Worm (Caenorhabditis elegans) whole organism, L1 larva: Measurements from ENCODE around the gene Y42G9A.1.

Experiments used
- blmp-1 ChIP-seq: fragments of 150-350 bp; optimal IDR thresholded peaks from 2 replicates; lab custom pipeline; 2014; ENCODE audit warnings: missing biosample characterization, missing genetic modification characterization
- isw-1 ChIP-seq: fragments of 200-800 bp; sonication (Bioruptor generic); IDR thresholded peaks from 2 replicates; pipeline ENCODE4 v1.3.6; 2022; ENCODE audit warnings: missing genetic modification characterization, missing compliant biosample characterization
- mep-1 ChIP-seq: fragments of 150-350 bp; optimal IDR thresholded peaks from 2 replicates; lab custom pipeline; 2014; ENCODE audit warnings: missing biosample characterization, missing genetic modification characterization
- nhr-77 ChIP-seq: fragments of 150-350 bp; optimal IDR thresholded peaks from 2 replicates; lab custom pipeline; 2014; ENCODE audit warnings: missing biosample characterization, missing genetic modification characterization
- pag-3 ChIP-seq: sonication (generic microtip); optimal IDR thresholded peaks from 2 replicates; lab custom pipeline; 2017; ENCODE audit warnings: missing genetic modification characterization, mild to moderate bottlenecking, missing compliant biosample characterization, antibody characterized with exemption, borderline replicate concordance; ENCODE audit not compliant: insufficient read depth
- skn-1 ChIP-seq: fragments of 150-350 bp; optimal IDR thresholded peaks from 2 replicates; lab custom pipeline; 2014; ENCODE audit warnings: missing biosample characterization, missing genetic modification characterization
- ztf-4 ChIP-seq: fragments of 150-350 bp; optimal IDR thresholded peaks from 2 replicates; lab custom pipeline; 2014; ENCODE audit warnings: missing biosample characterization, missing genetic modification characterization

- no peak for TF ChIP-seq blmp-1 (tag; lab: Kevin White, UChicago)
- TF ChIP-seq ztf-4 (tag; lab: Kevin White, UChicago), result no peak
- no peak for TF ChIP-seq skn-1 (tag; lab: Kevin White, UChicago)
- no peak for TF ChIP-seq nhr-77 (tag; lab: Kevin White, UChicago)
- no peak for TF ChIP-seq isw-1
- no peak for TF ChIP-seq mep-1 (tag; lab: Kevin White, UChicago)
- TF ChIP-seq pag-3 (tag; lab: Kevin White, UChicago), result no peak
These were observed 30.5 kb downstream of the Y42G9A.1 start for ce11 chrIII:6180294-6180693.
